ENCODE assay signal across 2 fruit fly cellular contexts in the genomic region with DNA sequence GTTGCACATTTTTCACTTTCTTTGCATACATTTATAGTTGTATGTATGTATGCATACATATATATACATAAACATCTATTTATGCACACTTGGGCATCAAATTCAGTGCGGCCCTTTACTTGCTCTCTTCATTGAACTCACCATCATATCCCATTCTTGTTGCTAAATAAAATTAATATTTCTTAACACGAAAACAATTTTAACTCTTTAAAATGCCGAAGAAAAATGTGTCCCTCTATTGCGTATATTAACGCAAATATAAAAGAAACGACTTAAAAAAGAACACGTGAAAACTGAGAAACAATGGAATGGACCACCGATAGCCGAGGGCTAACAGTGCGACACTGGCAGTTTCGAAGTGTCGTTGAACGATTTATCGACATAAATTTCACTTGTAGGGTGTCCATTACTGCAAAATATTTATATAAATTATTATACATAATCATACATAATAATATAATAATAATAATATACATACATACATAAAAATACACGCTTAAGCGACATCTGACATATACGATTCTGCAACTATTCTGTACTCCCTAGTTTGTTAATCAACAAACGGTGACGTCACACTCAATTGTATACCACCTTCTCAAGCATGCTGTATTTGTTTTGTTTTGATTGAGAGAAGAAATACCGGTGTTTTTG.
TF ChIP-seq lines count a peak whose summit lies in the region.

A gene (minus strand): TSS at position 370 of the 651 bp plus-strand sequence.
A gene (plus strand): TSS at position 474 of the 651 bp plus-strand sequence.

TF ChIP-seq in whole organism, embryonic, 481 proteins besides CTCF, POLR2A, EP300 and RAD21 (continued from another document and continues in another):
- TF ChIP-seq CG10209 (GFP tag; optimal IDR thresholded peaks at IDR 0.05; lab: Kevin White, UChicago) (peak; percentile 93), CG12659 (GFP tag; optimal IDR thresholded peaks at IDR 0.05; lab: Kevin White, UChicago) (peak; percentile 95), repo (GFP tag; optimal IDR thresholded peaks at IDR 0.05; lab: Kevin White, UChicago) (no peak), Sry-β (GFP tag; optimal IDR thresholded peaks at IDR 0.05; lab: Kevin White, UChicago) (peak; percentile 66), salm (tag; optimal IDR thresholded peaks at IDR 0.05; lab: Kevin White, UChicago) (peak; percentile 90), Fer1 (GFP tag; optimal IDR thresholded peaks at IDR 0.05; lab: Kevin White, UChicago) (peak; percentile 91), Elba2 (GFP tag; optimal IDR thresholded peaks at IDR 0.05; lab: Kevin White, UChicago) (peak; percentile 30), ac (GFP tag; optimal IDR thresholded peaks at IDR 0.05; lab: Kevin White, UChicago) (peak; percentile 78), CG43689 (GFP tag; IDR thresholded peaks at IDR 0.05; lab: Robert Waterston, UW) (no peak), CG2875 (GFP tag; optimal IDR thresholded peaks at IDR 0.05; lab: Kevin White, UChicago) (peak; percentile 85), bbx (GFP tag; IDR thresholded peaks at IDR 0.05; lab: Robert Waterston, UW; ENCODE audit: partially characterized antibody) (no peak), Opbp (GFP tag; IDR thresholded peaks at IDR 0.05; lab: Robert Waterston, UW; ENCODE audit: partially characterized antibody) (0 out of 3 replicates have a peak, but pooled peaks have one; percentile 34), CG11093 (GFP tag; IDR thresholded peaks at IDR 0.05; lab: Robert Waterston, UW) (no peak; the same call in 2 of the 3 replicates), Chrac-16 (GFP tag; optimal IDR thresholded peaks at IDR 0.05; lab: Kevin White, UChicago) (peak; percentile 89), gsb (GFP tag; IDR thresholded peaks at IDR 0.05; lab: Robert Waterston, UW) (peak; percentile 82; the same call in 1 of the 2 replicates), Hr3 (GFP tag; optimal IDR thresholded peaks at IDR 0.05; lab: Kevin White, UChicago) (peak; percentile 94), Med (GFP tag; lab: Kevin White, UChicago) (peak; percentile 90), lov (optimal IDR thresholded peaks at IDR 0.05; lab: Kevin White, UChicago) (no peak), lov (GFP tag; IDR thresholded peaks at IDR 0.05; lab: Robert Waterston, UW) (no peak; the same call in 2 of the 3 replicates), CG10654 (GFP tag; optimal IDR thresholded peaks at IDR 0.05; lab: Kevin White, UChicago) (peak; percentile 91), CG3995 (GFP tag; optimal IDR thresholded peaks at IDR 0.05; lab: Kevin White, UChicago) (peak; percentile 14), Aef1 (GFP tag; IDR thresholded peaks at IDR 0.05; lab: Robert Waterston, UW) (peak; percentile 90; the same call in 2 of the 3 replicates), caup (GFP tag; optimal IDR thresholded peaks at IDR 0.05; lab: Kevin White, UChicago; ENCODE audit: severe bottlenecking) (peak; percentile 89), CG12769 (tag; optimal IDR thresholded peaks at IDR 0.05; lab: Kevin White, UChicago) (no peak), cg (GFP tag; optimal IDR thresholded peaks at IDR 0.05; lab: Kevin White, UChicago) (peak; percentile 77), CG6654 (GFP tag; optimal IDR thresholded peaks at IDR 0.05; lab: Kevin White, UChicago) (peak; percentile 79), ftz-f1 (GFP tag; optimal IDR thresholded peaks at IDR 0.05; lab: Kevin White, UChicago) (no peak), CG3838 (GFP tag; optimal IDR thresholded peaks at IDR 0.05; lab: Kevin White, UChicago) (peak; percentile 60), hkb (optimal IDR thresholded peaks at IDR 0.05; lab: Kevin White, UChicago) (no peak), hkb (GFP tag; IDR thresholded peaks at IDR 0.05; lab: Robert Waterston, UW) (peak; percentile 93), bigmax (GFP tag; optimal IDR thresholded peaks at IDR 0.05; lab: Kevin White, UChicago) (peak; percentile 15), Mrtf (GFP tag; IDR thresholded peaks at IDR 0.05; lab: Robert Waterston, UW) (no peak; the same call in 2 of the 3 replicates), abd-A (tag; optimal IDR thresholded peaks at IDR 0.05; lab: Kevin White, UChicago) (no peak), CG17568 (GFP tag; optimal IDR thresholded peaks at IDR 0.05; lab: Kevin White, UChicago) (no peak), CG7987 (GFP tag; optimal IDR thresholded peaks at IDR 0.05; lab: Kevin White, UChicago) (peak; percentile 84), CG7928 (GFP tag; optimal IDR thresholded peaks at IDR 0.05; lab: Kevin White, UChicago) (peak; percentile 68), CG17328 (GFP tag; IDR thresholded peaks at IDR 0.05; lab: Robert Waterston, UW) (peak; percentile 94), pfk (GFP tag; optimal IDR thresholded peaks at IDR 0.05; lab: Kevin White, UChicago) (peak; percentile 97), zfh2 (GFP tag; optimal IDR thresholded peaks at IDR 0.05; lab: Kevin White, UChicago) (peak; percentile 67), CG12236 (GFP tag; optimal IDR thresholded peaks at IDR 0.05; lab: Kevin White, UChicago) (no peak), Mes4 (GFP tag; optimal IDR thresholded peaks at IDR 0.05; lab: Kevin White, UChicago) (peak; percentile 16), gro (GFP tag; optimal IDR thresholded peaks at IDR 0.05; lab: Kevin White, UChicago) (no peak), HmgZ (tag; optimal IDR thresholded peaks at IDR 0.05; lab: Kevin White, UChicago) (peak; percentile 94), cwo (GFP tag; optimal IDR thresholded peaks at IDR 0.05; lab: Kevin White, UChicago) (peak; percentile 84), inv (GFP tag; IDR thresholded peaks at IDR 0.05; lab: Robert Waterston, UW; ENCODE audit: partially characterized antibody) (peak; percentile 47; the same call in 1 of the 2 replicates), seq (GFP tag; IDR thresholded peaks at IDR 0.05; lab: Robert Waterston, UW) (peak; percentile 88; the same call in 1 of the 2 replicates), CG1602 (GFP tag; optimal IDR thresholded peaks at IDR 0.05; lab: Kevin White, UChicago) (peak; percentile 90), CG2889 (GFP tag; IDR thresholded peaks at IDR 0.05; lab: Robert Waterston, UW) (no peak), Dref (GFP tag; IDR thresholded peaks at IDR 0.05; lab: Robert Waterston, UW) (peak; percentile 74), CG15514 (GFP tag; optimal IDR thresholded peaks at IDR 0.05; lab: Kevin White, UChicago) (peak; percentile 85), Hr39 (optimal IDR thresholded peaks at IDR 0.05; lab: Kevin White, UChicago) (no peak), HLH54F (GFP tag; optimal IDR thresholded peaks at IDR 0.05; lab: Kevin White, UChicago) (peak; percentile 45), gsb-n (tag; optimal IDR thresholded peaks at IDR 0.05; lab: Kevin White, UChicago) (no peak), CG7786 (GFP tag; optimal IDR thresholded peaks at IDR 0.05; lab: Kevin White, UChicago) (peak; percentile 65), Antp (GFP tag; optimal IDR thresholded peaks at IDR 0.05; lab: Kevin White, UChicago) (peak; percentile 72), Lpt (GFP tag; optimal IDR thresholded peaks at IDR 0.05; lab: Kevin White, UChicago) (no peak), zf30C (GFP tag; optimal IDR thresholded peaks at IDR 0.05; lab: Kevin White, UChicago) (peak; percentile 1), Bteb2 (GFP tag; optimal IDR thresholded peaks at IDR 0.05; lab: Kevin White, UChicago) (peak; percentile 37), CG14441 (GFP tag; IDR thresholded peaks at IDR 0.05; lab: Robert Waterston, UW) (peak; percentile 91), slou (GFP tag; optimal IDR thresholded peaks at IDR 0.05; lab: Kevin White, UChicago) (peak; percentile 71)

TF ChIP-seq in whole organism, prepupa, 60 proteins besides CTCF, POLR2A, EP300 and RAD21 (continued from another document):
- TF ChIP-seq CG10631 (GFP tag; optimal IDR thresholded peaks at IDR 0.05; lab: Kevin White, UChicago) (peak; percentile 94), CG8119 (GFP tag; IDR thresholded peaks at IDR 0.05; lab: Robert Waterston, UW) (no peak; the same call in none of the 3 replicates), CG1621 (tag; optimal IDR thresholded peaks at IDR 0.05; lab: Kevin White, UChicago) (peak; percentile 82), CG32006 (GFP tag; optimal IDR thresholded peaks at IDR 0.05; lab: Kevin White, UChicago) (peak; percentile 93), CG7368 (GFP tag; optimal IDR thresholded peaks at IDR 0.05; lab: Kevin White, UChicago) (no peak), CG9139 (GFP tag; optimal IDR thresholded peaks at IDR 0.05; lab: Kevin White, UChicago) (peak; percentile 86), Met (GFP tag; optimal IDR thresholded peaks at IDR 0.05; lab: Kevin White, UChicago) (peak; percentile 80), CG8319 (GFP tag; optimal IDR thresholded peaks at IDR 0.05; lab: Kevin White, UChicago) (peak; percentile 73), topi (GFP tag; optimal IDR thresholded peaks at IDR 0.05; lab: Kevin White, UChicago) (no peak), spab (GFP tag; optimal IDR thresholded peaks at IDR 0.05; lab: Kevin White, UChicago) (no peak), Lpt (GFP tag; optimal IDR thresholded peaks at IDR 0.05; lab: Kevin White, UChicago) (peak; percentile 84)
